Worm (Caenorhabditis elegans) whole organism, L4 larva: ENCODE results near the gene R02E12.4.
A peak's percentile ranks its signal among the peaks of the same experiment; 100 is the strongest.

Source experiments
- D1046.2 ChIP-seq: fragments of 200-800 bp; sonication (Bioruptor generic); IDR thresholded peaks from 2 replicates; pipeline ENCODE4 v1.3.6; 2022; ENCODE audit warnings: missing genetic modification characterization, missing compliant biosample characterization
- R02D3.7 ChIP-seq: fragments of 150-350 bp; sonication (generic microtip); optimal IDR thresholded peaks from 3 replicates; lab custom pipeline; 2014; ENCODE audit warnings: missing biosample characterization, missing genetic modification characterization
- Y105C5A.15 ChIP-seq: fragments of 200-800 bp; sonication (Bioruptor generic); IDR thresholded peaks from 2 replicates; pipeline ENCODE4 v1.3.6; 2022; ENCODE audit warnings: missing genetic modification characterization, missing compliant biosample characterization
- Y75B8A.6 ChIP-seq: fragments of 200-800 bp; sonication (Bioruptor generic); IDR thresholded peaks from 2 replicates; pipeline ENCODE4 v1.3.6; 2022; ENCODE audit warnings: missing genetic modification reagents, missing genetic modification characterization, missing compliant biosample characterization
- ZK546.5 ChIP-seq, 2 experiments: sonication (generic microtip); optimal IDR thresholded peaks; 2 replicates each; lab custom pipeline; 2017; ENCODE audit warnings: missing biosample characterization in 2 of 2, missing genetic modification characterization in 2 of 2
- aha-1 ChIP-seq: fragments of 150-350 bp; peaks from one replicate; lab custom pipeline; 2014; ENCODE audit warnings: missing biosample characterization, missing genetic modification characterization
- arid-1 ChIP-seq: fragments of 200-800 bp; sonication (Bioruptor generic); conservative IDR thresholded peaks from 2 replicates; pipeline ENCODE4 v1.3.6; 2022; ENCODE audit warnings: missing genetic modification reagents, missing genetic modification characterization, missing compliant biosample characterization
- attf-4 ChIP-seq: sonication (generic microtip); optimal IDR thresholded peaks from 3 replicates; lab custom pipeline; 2017; ENCODE audit warnings: missing biosample characterization, missing genetic modification characterization
- ces-1 ChIP-seq: fragments of 150-350 bp; sonication (generic microtip); optimal IDR thresholded peaks from 4 replicates; lab custom pipeline; 2014; ENCODE audit warnings: missing biosample characterization, missing genetic modification reagents, missing genetic modification characterization
- cey-2 ChIP-seq: sonication (generic microtip); optimal IDR thresholded peaks from 3 replicates; lab custom pipeline; 2017; ENCODE audit warnings: missing genetic modification characterization, mild to moderate bottlenecking, missing compliant biosample characterization, antibody characterized with exemption, borderline replicate concordance; ENCODE audit not compliant: insufficient read depth
- ctbp-1 ChIP-seq: fragments of 200-800 bp; sonication (Bioruptor generic); IDR thresholded peaks from 2 replicates; pipeline ENCODE4 v1.3.6; 2022; ENCODE audit warnings: missing genetic modification reagents, missing genetic modification characterization, missing compliant biosample characterization
- daf-16 ChIP-seq, 3 experiments: sonication (generic microtip); optimal IDR thresholded peaks; 2 replicates each; lab custom pipeline; 2016 to 2017; ENCODE audit warnings: missing genetic modification characterization in 3 of 3, missing genetic modification reagents in 3 of 3, mild to moderate bottlenecking in 2 of 3, missing compliant biosample characterization in 2 of 3, missing biosample characterization in 1 of 3, moderate library complexity in 1 of 3
- dmd-6 ChIP-seq: fragments of 200-800 bp; sonication (Bioruptor generic); IDR thresholded peaks from 2 replicates; pipeline ENCODE4 v1.3.6; 2022; ENCODE audit warnings: missing genetic modification reagents, missing genetic modification characterization, missing compliant biosample characterization
- dpl-1 ChIP-seq: fragments of 150-350 bp; optimal IDR thresholded peaks from 2 replicates; lab custom pipeline; 2014; ENCODE audit warnings: missing biosample characterization, missing genetic modification reagents, missing genetic modification characterization
- egl-43 ChIP-seq: fragments of 200-800 bp; sonication (Bioruptor generic); IDR thresholded peaks from 2 replicates; pipeline ENCODE4 v1.3.6; 2022; ENCODE audit warnings: missing genetic modification reagents, missing genetic modification characterization, missing compliant biosample characterization
- fkh-10 ChIP-seq: fragments of 150-350 bp; optimal IDR thresholded peaks from 2 replicates; lab custom pipeline; 2014; ENCODE audit warnings: missing biosample characterization, missing genetic modification reagents, missing genetic modification characterization
- gei-8 ChIP-seq: fragments of 200-800 bp; sonication (Bioruptor generic); optimal IDR thresholded peaks from 2 replicates; lab custom pipeline; 2018; ENCODE audit warnings: mild to moderate bottlenecking, missing genetic modification characterization, missing compliant biosample characterization
- hif-1 ChIP-seq, 2 experiments: sonication (generic microtip); optimal IDR thresholded peaks; 2 replicates each; lab custom pipeline; 2016 to 2017; ENCODE audit warnings: missing compliant biosample characterization in 2 of 2, missing genetic modification characterization in 2 of 2, missing genetic modification reagents in 2 of 2, missing genotype in 2 of 2, mild to moderate bottlenecking in 1 of 2
- hlh-30 ChIP-seq: sonication (generic microtip); optimal IDR thresholded peaks from 2 replicates; lab custom pipeline; 2017; ENCODE audit warnings: antibody characterized with exemption, mild to moderate bottlenecking, missing genetic modification characterization, missing compliant biosample characterization; ENCODE audit not compliant: insufficient read depth
- hmg-1.1 ChIP-seq: fragments of 200-800 bp; sonication (Bioruptor generic); IDR thresholded peaks from 2 replicates; pipeline ENCODE4 v1.3.6; 2022; ENCODE audit warnings: missing genetic modification reagents, missing genetic modification characterization, missing compliant biosample characterization
- lin-1 ChIP-seq: fragments of 200-800 bp; sonication (Bioruptor generic); IDR thresholded peaks from 2 replicates; pipeline ENCODE4 v1.3.6; 2022; ENCODE audit warnings: missing genetic modification reagents, missing genetic modification characterization, missing compliant biosample characterization
- lin-29 ChIP-seq: fragments of 200-800 bp; sonication (Bioruptor generic); IDR thresholded peaks from 2 replicates; pipeline ENCODE4 v1.3.6; 2022; ENCODE audit warnings: missing genetic modification reagents, missing genetic modification characterization, missing compliant biosample characterization
- lin-38 ChIP-seq: fragments of 200-800 bp; sonication (Bioruptor generic); IDR thresholded peaks from 2 replicates; pipeline ENCODE4 v1.3.6; 2022; ENCODE audit warnings: missing genetic modification reagents, missing genetic modification characterization, missing compliant biosample characterization
- lir-3 ChIP-seq: sonication (generic microtip); optimal IDR thresholded peaks from 2 replicates; lab custom pipeline; 2016; ENCODE audit warnings: mild to moderate bottlenecking, missing genetic modification characterization, missing compliant biosample characterization
- lsy-2 ChIP-seq, 2 experiments: fragments of 150-350 bp in 1 of 2; sonication (generic microtip) in 1 of 2; optimal IDR thresholded peaks; 2 replicates each; lab custom pipeline; 2014 to 2017; ENCODE audit warnings: missing biosample characterization in 2 of 2, missing genetic modification characterization in 2 of 2
- madf-5 ChIP-seq, 2 experiments: fragments of 200-800 bp; sonication (Bioruptor generic); IDR thresholded peaks; 2 replicates each; pipeline ENCODE4 v1.3.6; 2022; ENCODE audit warnings: missing compliant biosample characterization in 2 of 2, missing genetic modification characterization in 2 of 2
- nhr-11 ChIP-seq: fragments of 150-350 bp; optimal IDR thresholded peaks from 2 replicates; lab custom pipeline; 2014; ENCODE audit warnings: missing biosample characterization, missing genetic modification characterization
- nhr-111 ChIP-seq: fragments of 200-800 bp; sonication (Bioruptor generic); optimal IDR thresholded peaks from 2 replicates; lab custom pipeline; 2018; ENCODE audit warnings: mild to moderate bottlenecking, missing genetic modification characterization, missing compliant biosample characterization
- nhr-237 ChIP-seq: sonication (generic microtip); optimal IDR thresholded peaks from 2 replicates; lab custom pipeline; 2017; ENCODE audit warnings: missing biosample characterization, missing genetic modification characterization
- nhr-76 ChIP-seq: fragments of 150-350 bp; optimal IDR thresholded peaks from 2 replicates; lab custom pipeline; 2014; ENCODE audit warnings: missing biosample characterization, missing genetic modification characterization
- pha-4 ChIP-seq, 2 experiments: fragments of 150-350 bp in 1 of 2; fragments of 200-800 bp in 1 of 2; sonication (Bioruptor generic) in 1 of 2; IDR thresholded peaks in 1 of 2; optimal IDR thresholded peaks in 1 of 2; 2 replicates each; pipeline versions ENCODE4 v1.3.6 to Lab custom; 2014 to 2022; ENCODE audit warnings: missing genetic modification characterization in 2 of 2, missing genetic modification reagents in 2 of 2, missing biosample characterization in 1 of 2, missing compliant biosample characterization in 1 of 2
- sdz-12 ChIP-seq: fragments of 200-800 bp; sonication (Bioruptor generic); optimal IDR thresholded peaks from 2 replicates; lab custom pipeline; 2018; ENCODE audit warnings: mild to moderate bottlenecking, missing genetic modification characterization, missing compliant biosample characterization
- set-16 ChIP-seq: fragments of 200-800 bp; sonication (Bioruptor generic); IDR thresholded peaks from 2 replicates; pipeline ENCODE4 v1.3.6; 2022; ENCODE audit warnings: missing genetic modification reagents, missing genetic modification characterization, missing compliant biosample characterization
- tra-1 ChIP-seq: fragments of 200-800 bp; sonication (Bioruptor generic); IDR thresholded peaks from 2 replicates; pipeline ENCODE4 v1.3.6; 2022; ENCODE audit warnings: missing genetic modification reagents, missing genetic modification characterization, missing compliant biosample characterization
- unc-39 ChIP-seq: sonication (generic microtip); optimal IDR thresholded peaks from 2 replicates; lab custom pipeline; 2017; ENCODE audit warnings: missing biosample characterization, missing genetic modification characterization
- vab-7 ChIP-seq: fragments of 200-800 bp; sonication (Bioruptor generic); IDR thresholded peaks from 2 replicates; pipeline ENCODE4 v1.3.6; 2022; ENCODE audit warnings: missing genetic modification reagents, missing genetic modification characterization, missing compliant biosample characterization
- ztf-11 ChIP-seq: fragments of 150-350 bp; optimal IDR thresholded peaks from 2 replicates; lab custom pipeline; 2014; ENCODE audit warnings: missing biosample characterization, missing genetic modification characterization

R02E12.4 gene

DNA sequence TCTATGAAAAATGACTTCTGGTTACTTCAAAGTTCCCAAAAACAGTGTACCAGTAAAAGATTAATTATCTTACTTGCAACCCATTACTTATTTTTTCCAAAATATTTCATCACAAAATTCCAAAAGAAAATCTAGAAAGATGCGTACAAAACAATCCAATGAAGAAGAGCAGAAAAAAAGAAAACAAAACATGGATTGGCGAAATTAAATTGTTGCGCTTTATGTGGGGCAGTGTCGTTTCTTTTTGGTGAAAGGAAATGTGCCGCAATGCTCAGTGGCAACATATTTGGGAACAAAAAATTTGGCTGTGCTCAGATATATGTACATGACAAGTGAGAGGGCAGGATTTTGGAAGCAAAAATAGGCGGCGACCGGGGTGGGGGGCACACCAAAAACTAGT is 16.5 kb upstream of the R02E12.4 start:
- TF ChIP-seq nhr-237 = no peak
- TF ChIP-seq nhr-111 (GFP tag; lab: Kevin White, UChicago) = no peak
- TF ChIP-seq hif-1 (tag; optimal IDR thresholded peaks at IDR 0.05; lab: Kevin White, UChicago) = no peak
- TF ChIP-seq Y105C5A.15 = no peak
- TF ChIP-seq nhr-76 (tag; lab: Kevin White, UChicago) = no peak
- no peak for TF ChIP-seq vab-7 (GFP tag; lab: Robert Waterston, UW)
- no peak for TF ChIP-seq pha-4 (GFP tag; IDR thresholded peaks at IDR 0.05; lab: Robert Waterston, UW)
- no peak for TF ChIP-seq pha-4 (tag; optimal IDR thresholded peaks at IDR 0.05; lab: Kevin White, UChicago)
- TF ChIP-seq set-16 (GFP tag; lab: Robert Waterston, UW) = no peak
- no peak for TF ChIP-seq lsy-2 (tag; optimal IDR thresholded peaks at IDR 0.05; lab: Kevin White, UChicago)

DNA sequence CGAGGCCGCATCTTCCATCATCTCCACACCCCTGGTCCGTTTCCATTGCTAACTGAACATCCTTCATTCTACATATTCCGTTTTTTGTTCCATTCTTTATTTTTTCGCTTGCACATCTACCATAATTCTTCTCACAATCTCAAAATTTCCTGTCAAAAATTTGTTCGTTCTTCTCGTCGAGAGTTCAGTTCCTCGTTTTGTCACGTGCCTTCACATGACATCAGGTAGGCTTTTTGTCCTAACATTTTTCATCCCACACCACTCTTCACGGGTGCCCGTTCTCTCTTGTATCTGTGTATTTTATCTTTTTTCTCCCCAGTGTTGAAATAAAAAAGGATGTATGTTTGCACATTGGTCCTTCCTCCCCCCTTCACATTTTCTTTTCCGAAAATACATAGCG is 14.6 kb upstream of the R02E12.4 start:
- TF ChIP-seq lin-1 (no peak), ZK546.5 (tag; optimal IDR thresholded peaks at IDR 0.05; lab: Kevin White, UChicago) (no peak), hlh-30 (peak; percentile 53), pha-4 (GFP tag; IDR thresholded peaks at IDR 0.05; lab: Robert Waterston, UW) (no peak), pha-4 (tag; optimal IDR thresholded peaks at IDR 0.05; lab: Kevin White, UChicago) (peak; percentile 3), unc-39 (tag; lab: Kevin White, UChicago) (no peak), aha-1 (tag; lab: Kevin White, UChicago) (peak; percentile 12), nhr-11 (tag; lab: Kevin White, UChicago) (peak; percentile 23), arid-1 (no peak), lir-3 (tag; lab: Kevin White, UChicago) (no peak), ces-1 (GFP tag; lab: Kevin White, UChicago) (no peak), hmg-1.1 (GFP tag; lab: Robert Waterston, UW) (no peak), egl-43 (GFP tag; lab: Robert Waterston, UW) (no peak), D1046.2 (no peak), dmd-6 (GFP tag; lab: Robert Waterston, UW) (no peak), daf-16 (GFP tag; optimal IDR thresholded peaks at IDR 0.05; lab: Kevin White, UChicago) (no peak), daf-16 (tag; optimal IDR thresholded peaks at IDR 0.05; lab: Kevin White, UChicago) (no peak), dpl-1 (GFP tag; lab: Kevin White, UChicago) (no peak)

DNA sequence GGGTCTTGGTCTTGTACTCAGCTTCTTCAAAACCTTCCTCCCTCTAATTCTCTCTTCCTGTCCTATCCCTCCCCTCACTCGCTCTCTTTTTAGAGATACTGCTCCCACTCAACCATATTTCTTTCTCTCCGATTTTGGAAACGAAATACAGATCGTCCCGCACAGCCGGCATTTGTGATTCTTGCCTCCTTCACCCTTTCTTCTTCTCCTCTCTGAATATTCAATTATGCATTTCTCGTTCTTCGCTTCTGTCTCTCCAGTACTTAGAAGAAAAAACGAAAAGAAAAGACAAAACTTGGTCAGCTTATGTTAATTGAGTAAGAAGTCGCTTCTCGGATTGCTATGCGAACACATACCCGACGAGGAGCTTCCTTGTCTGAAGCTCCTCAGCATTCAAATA is 14.2 kb upstream of the R02E12.4 start:
- no peak for TF ChIP-seq sdz-12 (GFP tag; lab: Kevin White, UChicago)
- no peak for TF ChIP-seq gei-8
- no peak for TF ChIP-seq attf-4
- TF ChIP-seq tra-1 (GFP tag; lab: Robert Waterston, UW) = no peak
- no peak for TF ChIP-seq Y75B8A.6 (GFP tag; lab: Robert Waterston, UW)
- no peak for TF ChIP-seq Y105C5A.15
- no peak for TF ChIP-seq lin-38 (GFP tag; lab: Robert Waterston, UW)
- TF ChIP-seq R02D3.7 (tag; lab: Kevin White, UChicago) = no peak
- no peak for TF ChIP-seq fkh-10 (GFP tag; lab: Kevin White, UChicago)
- no peak for TF ChIP-seq ztf-11 (tag; lab: Kevin White, UChicago)
- TF ChIP-seq madf-5 (GFP tag; IDR thresholded peaks at IDR 0.05; lab: Robert Waterston, UW) = no peak
- no peak for TF ChIP-seq cey-2 (tag; lab: Kevin White, UChicago)
- TF ChIP-seq ctbp-1 = no peak
- TF ChIP-seq, all 104 proteins: peak for 0

DNA sequence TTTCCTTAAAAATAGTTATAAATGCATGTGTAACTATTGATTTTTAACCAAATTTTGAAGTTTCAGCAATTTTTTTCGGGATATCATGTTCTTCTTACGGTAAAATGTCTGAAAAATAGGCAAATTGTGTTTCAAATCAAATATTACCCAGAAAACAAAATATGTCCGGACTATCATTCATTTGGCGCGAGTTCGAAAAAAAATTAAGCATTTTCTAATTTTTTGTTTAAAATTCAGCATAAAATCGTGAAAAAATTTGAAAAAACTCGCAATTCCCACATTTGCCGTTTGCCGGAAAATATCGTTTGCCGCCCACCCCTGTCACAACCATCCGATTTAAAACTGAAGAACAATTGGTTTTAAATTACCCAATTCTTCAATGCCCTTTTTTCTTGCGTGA is 13.5 kb upstream of the R02E12.4 start:
- TF ChIP-seq lin-29 = no peak
- peak; percentile 97 for TF ChIP-seq aha-1 (tag; lab: Kevin White, UChicago)
- TF ChIP-seq, all 104 proteins: peak for 1
